Fruit fly (Drosophila melanogaster): ENCODE measurements around the gene CG4073.

Gene CG4073

dm6 chr3R:10678935-10679565, 35.5 kb upstream of the CG4073 start (continued):
- TF ChIP-seq CG2875 (GFP tag; optimal IDR thresholded peaks at IDR 0.05) (no peak), slp2 (GFP tag; optimal IDR thresholded peaks at IDR 0.05) (no peak), Dbx (GFP tag; IDR thresholded peaks at IDR 0.05) (0 out of 3 replicates have a peak, but pooled peaks have one; percentile 27), Ada2b (GFP tag; IDR thresholded peaks at IDR 0.05) (peak; percentile 38; the same call in 1 of the 2 replicates), CG9876 (GFP tag; optimal IDR thresholded peaks at IDR 0.05) (no peak), CG8924 (tag; optimal IDR thresholded peaks at IDR 0.05) (peak; percentile 21), Lpt (GFP tag; optimal IDR thresholded peaks at IDR 0.05) (no peak), CG12104 (GFP tag; optimal IDR thresholded peaks at IDR 0.05) (no peak), CG13624 (GFP tag; optimal IDR thresholded peaks at IDR 0.05) (no peak), lilli (GFP tag; optimal IDR thresholded peaks at IDR 0.05) (peak; percentile 5), fru (optimal IDR thresholded peaks at IDR 0.05) (no peak), psq (GFP tag; optimal IDR thresholded peaks at IDR 0.05) (no peak), tna (GFP tag; IDR thresholded peaks at IDR 0.05; ENCODE audit: partially characterized antibody) (no peak), hkb (optimal IDR thresholded peaks at IDR 0.05) (no peak), hkb (GFP tag; IDR thresholded peaks at IDR 0.05) (no peak), Poxn (GFP tag; IDR thresholded peaks at IDR 0.05) (no peak), CG43689 (GFP tag; IDR thresholded peaks at IDR 0.05) (0 out of 2 replicates have a peak, but pooled peaks have one; percentile 7), dm (GFP tag; optimal IDR thresholded peaks at IDR 0.05) (no peak), Dip3 (GFP tag; optimal IDR thresholded peaks at IDR 0.05) (no peak), Med (GFP tag) (peak; percentile 57), sqz (GFP tag; optimal IDR thresholded peaks at IDR 0.05) (no peak), lola (GFP tag; optimal IDR thresholded peaks at IDR 0.05) (no peak), CG11247 (GFP tag; IDR thresholded peaks at IDR 0.05) (no peak), ken (GFP tag; IDR thresholded peaks at IDR 0.05) (no peak), amos (GFP tag; IDR thresholded peaks at IDR 0.05; ENCODE audit: partially characterized antibody) (no peak), fd64A (GFP tag; optimal IDR thresholded peaks at IDR 0.05) (no peak), Atf6 (GFP tag; IDR thresholded peaks at IDR 0.05) (no peak), CG10147 (GFP tag; optimal IDR thresholded peaks at IDR 0.05) (no peak), p53 (GFP tag; optimal IDR thresholded peaks at IDR 0.05) (no peak), Camta (GFP tag; optimal IDR thresholded peaks at IDR 0.05) (no peak), CG6765 (GFP tag; optimal IDR thresholded peaks at IDR 0.05) (no peak), CG4404 (GFP tag; IDR thresholded peaks at IDR 0.05) (no peak), MESR4 (GFP tag; optimal IDR thresholded peaks at IDR 0.05) (no peak), CG10209 (GFP tag; optimal IDR thresholded peaks at IDR 0.05) (peak; percentile 3), caup (GFP tag; optimal IDR thresholded peaks at IDR 0.05; ENCODE audit: severe bottlenecking) (no peak), CG6854 (GFP tag; optimal IDR thresholded peaks at IDR 0.05) (no peak), CG12391 (tag; optimal IDR thresholded peaks at IDR 0.05) (no peak), grau (tag; optimal IDR thresholded peaks at IDR 0.05) (peak; percentile 27), dmrt99B (tag; optimal IDR thresholded peaks at IDR 0.05) (no peak), Sox100B (GFP tag; optimal IDR thresholded peaks at IDR 0.05) (no peak), ap (GFP tag; IDR thresholded peaks at IDR 0.05) (no peak), nerfin-1 (tag; optimal IDR thresholded peaks at IDR 0.05) (no peak), Ets97D (GFP tag; optimal IDR thresholded peaks at IDR 0.05) (no peak), usp (GFP tag; optimal IDR thresholded peaks at IDR 0.05) (no peak), CG12942 (GFP tag; optimal IDR thresholded peaks at IDR 0.05) (no peak), knrl (GFP tag; IDR thresholded peaks at IDR 0.05; ENCODE audit: partially characterized antibody) (no peak), crol (GFP tag; IDR thresholded peaks at IDR 0.05) (no peak), bsh (GFP tag; optimal IDR thresholded peaks at IDR 0.05) (no peak), ci (GFP tag; IDR thresholded peaks at IDR 0.05) (0 out of 3 replicates have a peak, but pooled peaks have one; percentile 26), pan (optimal IDR thresholded peaks at IDR 0.05) (no peak), pan (GFP tag; optimal IDR thresholded peaks at IDR 0.05 in 1 of 2, IDR thresholded peaks at IDR 0.05 in 1 of 2) (no peak)
